Fruit fly (Drosophila melanogaster) whole organism, wandering third instar larva: Measurements from ENCODE around the gene Acsx1L.

Experiments used
- Myc ChIP-seq: fragments of >200 bp; optimal IDR thresholded peaks from 2 replicates; lab custom pipeline; 2017
- dl ChIP-seq, 2 experiments: fragments of 175-275, 200-275 bp in 1 of 2; fragments of 200-275 bp in 1 of 2; sonication (Bioruptor generic); optimal IDR thresholded peaks; lab custom pipeline; 2018; ENCODE audit warnings: mild to moderate bottlenecking in 2 of 2, missing biosample characterization in 2 of 2, missing genetic modification characterization in 2 of 2, moderate library complexity in 2 of 2; ENCODE audit not compliant: partially characterized antibody in 2 of 2, insufficient read depth in 1 of 2
- h ChIP-seq: fragments of 200-800 bp; sonication (Bioruptor generic); optimal IDR thresholded peaks from 3 replicates; lab custom pipeline; 2016; ENCODE audit warnings: missing biosample characterization, mild to moderate bottlenecking, missing genetic modification characterization
- lola ChIP-seq: fragments of >200 bp; optimal IDR thresholded peaks from 2 replicates; lab custom pipeline; 2017; ENCODE audit warnings: missing biosample characterization, missing genetic modification characterization
- pan ChIP-seq: fragments of >200 bp; optimal IDR thresholded peaks from 2 replicates; lab custom pipeline; 2017
- usp ChIP-seq: fragments of >200 bp; optimal IDR thresholded peaks from 2 replicates; lab custom pipeline; 2017; ENCODE audit warnings: missing biosample characterization, missing genetic modification characterization

DNA sequence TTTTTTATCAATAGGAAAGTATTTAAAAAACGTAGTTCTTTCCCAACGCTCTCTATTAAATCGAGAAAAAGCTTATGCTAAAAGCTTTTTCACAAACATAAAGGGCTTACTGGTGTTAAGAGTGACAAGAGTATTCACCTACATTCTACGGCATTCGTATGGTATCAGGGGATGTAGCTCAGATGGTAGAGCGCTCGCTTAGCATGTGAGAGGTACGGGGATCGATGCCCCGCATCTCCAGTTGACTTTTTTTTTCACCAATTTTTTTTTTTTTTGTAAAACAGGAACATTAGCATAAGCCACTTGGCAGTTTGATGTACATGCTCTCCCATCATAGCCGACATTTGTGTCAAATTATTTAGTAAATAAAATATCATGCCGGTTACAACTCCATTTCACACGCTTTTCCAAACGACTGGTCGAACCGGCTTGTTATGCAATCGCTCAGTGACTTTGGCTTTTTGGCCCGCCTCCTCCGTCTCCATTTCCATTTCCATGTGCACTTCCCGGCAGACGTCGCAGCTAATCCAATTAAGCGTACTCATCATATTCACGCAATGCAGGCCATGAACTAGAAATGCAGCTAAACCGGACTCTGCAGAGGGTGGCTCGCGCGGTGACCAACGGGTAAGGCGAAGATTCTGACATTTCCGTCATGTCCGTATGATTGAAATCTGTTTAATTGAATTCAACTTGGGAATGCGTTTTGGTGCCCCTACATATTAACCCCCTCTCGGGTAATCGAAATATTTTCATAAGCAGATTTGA is 18.0 kb upstream of the Acsx1L start:
- TF ChIP-seq dl (GFP tag; optimal IDR thresholded peaks at IDR 0.05; lab: Kevin White, UChicago; ENCODE audit: insufficient read depth in 1 of 2, partially characterized antibody in 2 of 2) (no peak), usp (no peak), pan (lab: Kevin White, UChicago) (no peak), Myc (no peak), lola (GFP tag; lab: Kevin White, UChicago) (no peak), h (no peak)
